Worm (Caenorhabditis elegans): Measurements from ENCODE around the gene K07E3.4.
A peak's percentile ranks its signal among the peaks of the same experiment; 100 is the strongest.

K07E3.4 gene

DNA sequence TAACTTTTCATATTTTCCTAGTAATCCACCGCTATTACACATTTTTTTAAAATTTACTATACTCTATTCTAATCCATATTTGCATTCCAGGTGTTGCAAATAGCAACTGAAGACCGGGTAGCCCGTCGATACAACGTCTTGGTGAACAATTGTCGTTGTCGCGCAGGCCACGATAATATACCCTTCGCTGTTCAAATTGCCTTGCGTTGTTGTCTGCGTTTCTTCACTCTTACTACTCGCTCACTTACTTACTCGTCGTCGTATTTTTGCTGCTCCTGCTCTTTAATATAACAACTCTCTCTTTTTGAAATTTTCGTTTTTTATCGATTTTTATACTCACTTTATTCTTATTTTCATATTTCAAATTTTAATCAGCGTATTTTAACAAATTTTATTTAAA is 20.1 kb upstream of the K07E3.4 start, which contains the start of gene K07E3.2:
K07E3.2 (plus strand) TSS at position 400 of the 400 bp plus-strand sequence.
- no peak for TF ChIP-seq klf-2 (GFP tag; conservative IDR thresholded peaks at IDR 0.05)
- no peak for TF ChIP-seq cog-1 (tag; optimal IDR thresholded peaks at IDR 0.05)
- TF ChIP-seq ztf-23 (GFP tag; IDR thresholded peaks at IDR 0.05): no peak
- no peak for TF ChIP-seq flt-1 (GFP tag; IDR thresholded peaks at IDR 0.05)
- TF ChIP-seq T22C8.4 (GFP tag; IDR thresholded peaks at IDR 0.05): no peak
- TF ChIP-seq ztf-29 (GFP tag; IDR thresholded peaks at IDR 0.05): no peak
- no peak for TF ChIP-seq med-1 (GFP tag; optimal IDR thresholded peaks at IDR 0.05; ENCODE audit: insufficient read depth)
- TF ChIP-seq tab-1 (GFP tag; IDR thresholded peaks at IDR 0.05): no peak
- TF ChIP-seq ref-1 (GFP tag; conservative IDR thresholded peaks at IDR 0.05): no peak

DNA sequence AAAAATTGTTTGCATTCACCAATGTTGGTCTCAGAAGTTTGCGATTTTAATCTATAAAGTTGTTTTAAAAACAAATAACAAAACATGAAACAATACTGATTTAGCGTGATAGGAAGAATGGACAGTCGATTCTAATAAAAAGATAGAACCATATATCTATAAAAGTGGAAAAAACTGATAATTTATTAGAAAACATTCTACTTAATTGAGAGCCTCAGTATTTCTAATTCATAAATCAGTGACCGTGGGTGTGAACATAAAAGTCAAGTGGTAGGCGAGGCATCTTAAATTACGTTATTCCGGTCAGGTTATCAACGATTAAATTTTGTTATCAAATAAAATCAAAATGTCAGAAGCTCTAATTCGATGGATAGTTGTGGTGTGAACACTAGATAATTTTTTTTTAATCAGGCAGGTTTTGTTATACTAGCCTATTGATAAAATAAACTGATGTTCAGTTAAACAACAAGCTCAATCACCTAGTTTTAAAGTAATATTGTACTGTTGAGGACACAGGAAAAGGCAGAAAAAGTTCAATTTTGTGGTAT is 15.1 kb upstream of the K07E3.4 start, which contains the start of gene catp-5:
catp-5 (minus strand) TSS at position 51 of the 548 bp plus-strand sequence.
- TF ChIP-seq ztf-23 (GFP tag; IDR thresholded peaks at IDR 0.05) (no peak), flt-1 (GFP tag; IDR thresholded peaks at IDR 0.05) (no peak), cog-1 (tag; optimal IDR thresholded peaks at IDR 0.05) (no peak), tab-1 (GFP tag; IDR thresholded peaks at IDR 0.05) (no peak), ztf-29 (GFP tag; IDR thresholded peaks at IDR 0.05) (no peak), ref-1 (GFP tag; conservative IDR thresholded peaks at IDR 0.05) (no peak)

ce11 chrX:8089916-8090315 is 6.1 kb upstream of the K07E3.4 start:
- no peak for TF ChIP-seq med-1 (GFP tag; optimal IDR thresholded peaks at IDR 0.05; ENCODE audit: insufficient read depth)
- no peak for TF ChIP-seq T22C8.4 (GFP tag; IDR thresholded peaks at IDR 0.05)
- TF ChIP-seq flt-1 (GFP tag; IDR thresholded peaks at IDR 0.05): no peak
- TF ChIP-seq ref-1 (GFP tag; conservative IDR thresholded peaks at IDR 0.05): no peak
- TF ChIP-seq klf-2 (GFP tag; conservative IDR thresholded peaks at IDR 0.05): no peak
- TF ChIP-seq ztf-29 (GFP tag; IDR thresholded peaks at IDR 0.05): no peak
- no peak for TF ChIP-seq ztf-23 (GFP tag; IDR thresholded peaks at IDR 0.05)
- TF ChIP-seq cog-1 (tag; optimal IDR thresholded peaks at IDR 0.05): no peak
- TF ChIP-seq tab-1 (GFP tag; IDR thresholded peaks at IDR 0.05): no peak

DNA sequence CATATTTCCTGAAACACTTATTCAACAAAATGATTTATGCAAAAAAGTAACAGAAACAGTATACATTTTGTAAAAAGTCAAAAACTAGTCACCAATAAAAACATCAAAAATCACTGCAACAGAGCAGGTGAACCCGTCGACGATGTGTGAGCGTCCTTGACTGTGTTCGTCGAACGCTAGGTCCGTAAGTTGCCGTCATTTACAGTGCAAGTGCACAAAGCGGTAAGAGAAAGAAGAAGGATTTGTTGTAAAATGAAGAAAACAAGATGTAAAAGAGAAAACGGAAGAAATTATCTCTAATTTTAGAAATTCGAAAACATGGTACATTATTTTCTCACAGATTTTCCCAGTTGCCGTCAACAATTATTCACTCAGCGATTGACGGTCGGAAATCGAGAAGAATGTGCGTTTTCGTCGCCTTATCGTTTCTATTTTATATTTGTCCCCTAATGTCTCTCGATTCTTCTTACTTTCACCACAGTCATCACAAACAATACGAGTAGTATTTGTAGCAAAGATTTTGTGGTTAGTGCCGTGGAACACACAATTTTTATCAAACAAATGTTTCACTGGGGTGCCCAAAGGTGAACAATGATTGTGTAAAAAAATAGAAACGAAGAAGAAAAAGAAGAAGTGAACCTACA is 5.6 kb upstream of the K07E3.4 start:
- TF ChIP-seq klf-2 (GFP tag; conservative IDR thresholded peaks at IDR 0.05): no peak
- no peak for TF ChIP-seq T22C8.4 (GFP tag; IDR thresholded peaks at IDR 0.05)
- TF ChIP-seq flt-1 (GFP tag; IDR thresholded peaks at IDR 0.05): no peak
- TF ChIP-seq ztf-23 (GFP tag; IDR thresholded peaks at IDR 0.05): no peak
- no peak for TF ChIP-seq cog-1 (tag; optimal IDR thresholded peaks at IDR 0.05)
- no peak for TF ChIP-seq med-1 (GFP tag; optimal IDR thresholded peaks at IDR 0.05; ENCODE audit: insufficient read depth)
- no peak for TF ChIP-seq ref-1 (GFP tag; conservative IDR thresholded peaks at IDR 0.05)
- TF ChIP-seq ztf-29 (GFP tag; IDR thresholded peaks at IDR 0.05): no peak

ce11 chrX:8088474-8088873 is 4.7 kb upstream of the K07E3.4 start, which contains the start of gene vem-1:
vem-1 (minus strand) TSS chrX:8088574.
- TF ChIP-seq ztf-29 (GFP tag; IDR thresholded peaks at IDR 0.05) (no peak), ztf-23 (GFP tag; IDR thresholded peaks at IDR 0.05) (no peak), flt-1 (GFP tag; IDR thresholded peaks at IDR 0.05) (no peak), tab-1 (GFP tag; IDR thresholded peaks at IDR 0.05) (no peak), med-1 (GFP tag; optimal IDR thresholded peaks at IDR 0.05; ENCODE audit: insufficient read depth) (no peak), ref-1 (GFP tag; conservative IDR thresholded peaks at IDR 0.05) (no peak), cog-1 (tag; optimal IDR thresholded peaks at IDR 0.05) (no peak), klf-2 (GFP tag; conservative IDR thresholded peaks at IDR 0.05) (no peak), T22C8.4 (GFP tag; IDR thresholded peaks at IDR 0.05) (no peak)

- TF ChIP-seq tab-1 (GFP tag; IDR thresholded peaks at IDR 0.05): no peak
- TF ChIP-seq T22C8.4 (GFP tag; IDR thresholded peaks at IDR 0.05): peak; percentile 46
These were observed 3.2 kb upstream of the K07E3.4 start for ce11 chrX:8086725-8087641.

- TF ChIP-seq klf-2 (GFP tag; conservative IDR thresholded peaks at IDR 0.05) (no peak), ztf-29 (GFP tag; IDR thresholded peaks at IDR 0.05) (no peak), flt-1 (GFP tag; IDR thresholded peaks at IDR 0.05) (no peak), T22C8.4 (GFP tag; IDR thresholded peaks at IDR 0.05) (no peak), cog-1 (tag; optimal IDR thresholded peaks at IDR 0.05) (no peak), ref-1 (GFP tag; conservative IDR thresholded peaks at IDR 0.05) (no peak), ztf-23 (GFP tag; IDR thresholded peaks at IDR 0.05) (no peak), tab-1 (GFP tag; IDR thresholded peaks at IDR 0.05) (no peak), med-1 (GFP tag; optimal IDR thresholded peaks at IDR 0.05; ENCODE audit: insufficient read depth) (no peak)
These were observed 2.6 kb upstream of the K07E3.4 start, which contains the start of gene dao-3 for ce11 chrX:8086450-8086724. dao-3 (minus strand) TSS chrX:8086550.

DNA sequence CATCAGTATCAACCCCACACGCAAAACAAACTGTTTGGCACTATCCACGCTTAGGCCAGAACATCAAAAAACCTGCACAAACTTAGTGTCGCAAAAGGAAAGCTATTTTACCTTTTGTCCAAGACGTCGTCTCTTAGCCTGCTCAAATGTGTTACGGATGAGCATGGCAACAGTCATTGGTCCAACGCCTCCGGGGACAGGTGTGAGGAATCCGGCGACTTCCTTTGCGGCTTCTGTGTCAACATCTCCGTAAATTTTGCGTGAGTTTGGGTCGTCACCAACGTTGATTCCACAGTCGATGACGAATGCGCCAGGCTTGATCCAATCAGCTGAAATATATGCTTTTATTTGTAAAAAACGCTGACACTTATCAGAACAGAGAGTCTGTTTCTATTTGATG is 851 bp upstream of the K07E3.4 start:
- TF ChIP-seq ztf-29 (GFP tag; IDR thresholded peaks at IDR 0.05): no peak
- no peak for TF ChIP-seq tab-1 (GFP tag; IDR thresholded peaks at IDR 0.05)
- no peak for TF ChIP-seq cog-1 (tag; optimal IDR thresholded peaks at IDR 0.05)
- no peak for TF ChIP-seq klf-2 (GFP tag; conservative IDR thresholded peaks at IDR 0.05)

- TF ChIP-seq cog-1 (tag; optimal IDR thresholded peaks at IDR 0.05) (no peak), tab-1 (GFP tag; IDR thresholded peaks at IDR 0.05) (no peak)
These were observed 488 bp downstream of the K07E3.4 start for ce11 chrX:8083330-8083729.

- TF ChIP-seq klf-2 (GFP tag; conservative IDR thresholded peaks at IDR 0.05): no peak
- TF ChIP-seq ref-1 (GFP tag; conservative IDR thresholded peaks at IDR 0.05): no peak
- TF ChIP-seq ztf-23 (GFP tag; IDR thresholded peaks at IDR 0.05): no peak
- no peak for TF ChIP-seq flt-1 (GFP tag; IDR thresholded peaks at IDR 0.05)
- no peak for TF ChIP-seq med-1 (GFP tag; optimal IDR thresholded peaks at IDR 0.05; ENCODE audit: insufficient read depth)
- TF ChIP-seq ztf-29 (GFP tag; IDR thresholded peaks at IDR 0.05): no peak
- no peak for TF ChIP-seq tab-1 (GFP tag; IDR thresholded peaks at IDR 0.05)
- TF ChIP-seq cog-1 (tag; optimal IDR thresholded peaks at IDR 0.05): no peak
- no peak for TF ChIP-seq T22C8.4 (GFP tag; IDR thresholded peaks at IDR 0.05)
These were observed 1.1 kb downstream of the K07E3.4 start for ce11 chrX:8082703-8083102.
